Fruit fly (Drosophila melanogaster) Kc167 (cell line): ENCODE measurements around the gene CG32204.

Experiments used
- Myc ChIP-seq: fragments of >200 bp; optimal IDR thresholded peaks from 2 replicates; lab custom pipeline; 2017; ENCODE audit warnings: missing external identifiers
- Sin3A ChIP-seq: fragments of >200 bp; optimal IDR thresholded peaks from 2 replicates; lab custom pipeline; 2018; ENCODE audit warnings: missing external identifiers
- h ChIP-seq: fragments of >200 bp; optimal IDR thresholded peaks from 3 replicates; lab custom pipeline; 2018; ENCODE audit warnings: missing external identifiers
- insv ChIP-seq: fragments of >200 bp; optimal IDR thresholded peaks from 3 replicates; lab custom pipeline; 2018; ENCODE audit warnings: missing external identifiers
- psq ChIP-seq: fragments of >200 bp; optimal IDR thresholded peaks from 2 replicates; lab custom pipeline; 2017; ENCODE audit warnings: missing external identifiers
- ttk ChIP-seq: sonication (Bioruptor generic); optimal IDR thresholded peaks from 2 replicates; lab custom pipeline; 2017; ENCODE audit warnings: missing external identifiers

Gene CG32204

dm6 chr3L:18945938-18946337 lies at the start of gene CG32204:
Gene CG32204 (minus strand): TSS chr3L:18946038.
- TF ChIP-seq Sin3A (lab: Kevin White, UChicago) (no peak), ttk (lab: Kevin White, UChicago) (no peak), h (lab: Kevin White, UChicago) (no peak), Myc (lab: Kevin White, UChicago) (no peak), insv (lab: Kevin White, UChicago) (no peak), psq (lab: Kevin White, UChicago) (no peak)

dm6 chr3L:18995667-18996029 lies 49.8 kb upstream of the CG32204 start:
- TF ChIP-seq Myc (lab: Kevin White, UChicago) (no peak), Sin3A (lab: Kevin White, UChicago) (no peak), h (lab: Kevin White, UChicago) (no peak), insv (lab: Kevin White, UChicago) (no peak), ttk (lab: Kevin White, UChicago) (no peak), psq (lab: Kevin White, UChicago) (no peak)

dm6 chr3L:18994505-18994969 lies 48.7 kb upstream of the CG32204 start:
- TF ChIP-seq Myc (lab: Kevin White, UChicago) (no peak), psq (lab: Kevin White, UChicago) (no peak), h (lab: Kevin White, UChicago) (no peak), insv (lab: Kevin White, UChicago) (no peak), ttk (lab: Kevin White, UChicago) (no peak)

- no peak for TF ChIP-seq psq (lab: Kevin White, UChicago)
- TF ChIP-seq Myc (lab: Kevin White, UChicago) = no peak
- no peak for TF ChIP-seq h (lab: Kevin White, UChicago)
- TF ChIP-seq Sin3A (lab: Kevin White, UChicago) = no peak
- no peak for TF ChIP-seq ttk (lab: Kevin White, UChicago)
- TF ChIP-seq insv (lab: Kevin White, UChicago) = no peak
Observed at dm6 chr3L:18993578-18994255, 47.9 kb upstream of the CG32204 start.

- TF ChIP-seq Myc (lab: Kevin White, UChicago) (no peak), ttk (lab: Kevin White, UChicago) (no peak), psq (lab: Kevin White, UChicago) (no peak), h (lab: Kevin White, UChicago) (no peak), insv (lab: Kevin White, UChicago) (no peak), Sin3A (lab: Kevin White, UChicago) (no peak)
Observed at dm6 chr3L:18992820-18993219, 47.0 kb upstream of the CG32204 start.

dm6 chr3L:18989611-18990010 lies 43.8 kb upstream of the CG32204 start, which contains the start of gene CG34256:
Gene CG34256 (minus strand): TSS chr3L:18989815.
- TF ChIP-seq psq (lab: Kevin White, UChicago) = no peak

dm6 chr3L:18988055-18988819 lies 42.4 kb upstream of the CG32204 start, which contains the start of gene CG11619:
Gene CG11619 (minus strand): TSS chr3L:18988323.
- TF ChIP-seq insv (lab: Kevin White, UChicago) = no peak
- no peak for TF ChIP-seq psq (lab: Kevin White, UChicago)
- no peak for TF ChIP-seq Sin3A (lab: Kevin White, UChicago)
- TF ChIP-seq h (lab: Kevin White, UChicago) = no peak
- no peak for TF ChIP-seq ttk (lab: Kevin White, UChicago)
- TF ChIP-seq Myc (lab: Kevin White, UChicago) = no peak

- no peak for TF ChIP-seq psq (lab: Kevin White, UChicago)
- TF ChIP-seq Sin3A (lab: Kevin White, UChicago) = no peak
- no peak for TF ChIP-seq h (lab: Kevin White, UChicago)
- TF ChIP-seq Myc (lab: Kevin White, UChicago) = no peak
- TF ChIP-seq ttk (lab: Kevin White, UChicago) = no peak
- TF ChIP-seq insv (lab: Kevin White, UChicago) = no peak
Observed at dm6 chr3L:18984661-18985060, 38.8 kb upstream of the CG32204 start, which contains the start of gene CG14075. Gene CG14075 (plus strand): TSS chr3L:18984961.

dm6 chr3L:18976720-18977119 lies 30.9 kb upstream of the CG32204 start:
- TF ChIP-seq Myc (lab: Kevin White, UChicago) = no peak
- no peak for TF ChIP-seq h (lab: Kevin White, UChicago)
- no peak for TF ChIP-seq insv (lab: Kevin White, UChicago)
- TF ChIP-seq ttk (lab: Kevin White, UChicago) = no peak
- TF ChIP-seq psq (lab: Kevin White, UChicago) = no peak
- TF ChIP-seq Sin3A (lab: Kevin White, UChicago) = no peak

- TF ChIP-seq psq (lab: Kevin White, UChicago) (no peak), Sin3A (lab: Kevin White, UChicago) (no peak), Myc (lab: Kevin White, UChicago) (no peak), ttk (lab: Kevin White, UChicago) (no peak), insv (lab: Kevin White, UChicago) (no peak), h (lab: Kevin White, UChicago) (no peak)
Observed at dm6 chr3L:18968193-18968969, 22.5 kb upstream of the CG32204 start.
